Worm (Caenorhabditis elegans) whole organism, L1 larva: ENCODE measurements around the gene C45G7.4.

ENCODE experiments used
- ama-1 ChIP-seq: fragments of 150-350 bp; optimal IDR thresholded peaks from 2 replicates; lab custom pipeline; 2014
- ceh-82 ChIP-seq, 3 experiments: fragments of 150-350 bp in 1 of 3; sonication (generic microtip) in 2 of 3; optimal IDR thresholded peaks; 2 replicates each; lab custom pipeline; 2014 to 2017; ENCODE audit warnings: missing biosample characterization in 3 of 3, missing genetic modification characterization in 3 of 3
- dpl-1 ChIP-seq, 3 experiments: fragments of 150-350 bp in 2 of 3; sonication (generic microtip) in 1 of 3; optimal IDR thresholded peaks; 2 replicates each; lab custom pipeline; 2014 to 2017; ENCODE audit warnings: missing biosample characterization in 3 of 3, missing genetic modification characterization in 3 of 3, missing genetic modification reagents in 3 of 3
- lin-15B ChIP-seq: fragments of 150-350 bp; sonication (generic microtip); optimal IDR thresholded peaks from 3 replicates; lab custom pipeline; 2014; ENCODE audit warnings: missing biosample characterization, missing genetic modification characterization
- lin-39 ChIP-seq: fragments of 150-350 bp; optimal IDR thresholded peaks from 2 replicates; lab custom pipeline; 2014; ENCODE audit warnings: missing biosample characterization, missing genetic modification reagents, missing genetic modification characterization
- mdl-1 ChIP-seq, 2 experiments: fragments of 150-350 bp; optimal IDR thresholded peaks; 2 replicates each; lab custom pipeline; 2014 to 2017; ENCODE audit warnings: missing biosample characterization in 2 of 2, missing genetic modification characterization in 2 of 2, inconsistent platforms in 1 of 2
- mep-1 ChIP-seq: fragments of 150-350 bp; optimal IDR thresholded peaks from 2 replicates; lab custom pipeline; 2014; ENCODE audit warnings: missing biosample characterization, missing genetic modification characterization
- nhr-11 ChIP-seq: fragments of 150-350 bp; optimal IDR thresholded peaks from 2 replicates; lab custom pipeline; 2014; ENCODE audit warnings: missing biosample characterization, missing genetic modification characterization
- pag-3 ChIP-seq: sonication (generic microtip); optimal IDR thresholded peaks from 2 replicates; lab custom pipeline; 2017; ENCODE audit warnings: missing genetic modification characterization, mild to moderate bottlenecking, missing compliant biosample characterization, antibody characterized with exemption, borderline replicate concordance; ENCODE audit not compliant: insufficient read depth
- unc-30 ChIP-seq: sonication (generic microtip); optimal IDR thresholded peaks from 2 replicates; lab custom pipeline; 2017; ENCODE audit warnings: missing biosample characterization, missing genetic modification characterization
- vab-15 ChIP-seq: sonication (generic microtip); optimal IDR thresholded peaks from 2 replicates; lab custom pipeline; 2017; ENCODE audit warnings: missing genotype, mild to moderate bottlenecking, missing genetic modification characterization, missing compliant biosample characterization
- ztf-11 ChIP-seq, 2 experiments: sonication (generic microtip); optimal IDR thresholded peaks; 2 replicates each; lab custom pipeline; 2016 to 2017; ENCODE audit warnings: missing genetic modification characterization in 2 of 2, missing biosample characterization in 1 of 2, missing compliant biosample characterization in 1 of 2

DNA sequence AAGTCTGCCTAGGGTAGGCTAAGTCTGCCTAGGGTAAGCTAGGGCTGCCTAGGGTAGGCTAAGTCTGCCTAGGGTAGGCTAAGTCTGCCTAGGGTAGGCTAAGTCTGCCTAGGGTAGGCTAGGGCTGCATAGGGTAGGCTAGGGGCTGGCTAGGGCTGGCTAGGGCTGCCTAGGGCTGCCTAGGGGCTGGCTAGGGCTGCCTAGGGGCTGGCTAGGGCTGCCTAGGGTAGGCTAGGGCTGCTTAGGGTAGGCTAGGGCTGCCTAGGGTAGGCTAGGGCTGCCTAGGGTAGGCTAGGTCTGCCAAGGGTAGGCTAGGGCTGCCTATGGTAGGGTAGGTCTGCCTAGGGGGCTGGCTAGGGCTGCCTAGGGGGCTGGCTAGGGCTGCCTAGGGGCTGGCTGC is 34.5 kb upstream of the C45G7.4 start:
- TF ChIP-seq ztf-11 (tag; optimal IDR thresholded peaks at IDR 0.05; lab: Kevin White, UChicago) = no peak
- TF ChIP-seq mep-1 (tag; lab: Kevin White, UChicago) = no peak
- no peak for TF ChIP-seq ceh-82 (tag; optimal IDR thresholded peaks at IDR 0.05; lab: Kevin White, UChicago)
- TF ChIP-seq lin-39 (tag; lab: Kevin White, UChicago) = no peak
- no peak for TF ChIP-seq lin-15B (tag; lab: Kevin White, UChicago)
- TF ChIP-seq pag-3 (tag; lab: Kevin White, UChicago) = no peak
- TF ChIP-seq dpl-1 (GFP tag; optimal IDR thresholded peaks at IDR 0.05; lab: Kevin White, UChicago) = no peak
- no peak for TF ChIP-seq nhr-11
- no peak for TF ChIP-seq unc-30
- TF ChIP-seq vab-15 (tag; lab: Kevin White, UChicago) = no peak
- TF ChIP-seq mdl-1 (tag; optimal IDR thresholded peaks at IDR 0.05; lab: Kevin White, UChicago) = no peak
- TF ChIP-seq ama-1 (lab: Kevin White, UChicago) = no peak
